Fruit fly (Drosophila melanogaster): ENCODE data around the gene CG33160.

Gene CG33160

dm6 chr3L:3225769-3226457 lies 19.8 kb upstream of the CG33160 start:
- no peak for TF ChIP-seq insv (optimal IDR thresholded peaks at IDR 0.05)
- TF ChIP-seq h (optimal IDR thresholded peaks at IDR 0.05) = no peak
- TF ChIP-seq ttk (optimal IDR thresholded peaks at IDR 0.05) = no peak
- TF ChIP-seq psq (optimal IDR thresholded peaks at IDR 0.05) = no peak
- TF ChIP-seq Myc (optimal IDR thresholded peaks at IDR 0.05) = no peak
- no peak for TF ChIP-seq Sin3A (optimal IDR thresholded peaks at IDR 0.05)

dm6 chr3L:3224740-3225719 lies 18.9 kb upstream of the CG33160 start, which contains the start of gene Larp4B:
TSS of gene Larp4B (plus strand) at chr3L:3224838.
- TF ChIP-seq ttk (optimal IDR thresholded peaks at IDR 0.05) (no peak), Myc (optimal IDR thresholded peaks at IDR 0.05) (no peak), Sin3A (optimal IDR thresholded peaks at IDR 0.05) (no peak), psq (optimal IDR thresholded peaks at IDR 0.05) (no peak), h (optimal IDR thresholded peaks at IDR 0.05) (no peak), insv (optimal IDR thresholded peaks at IDR 0.05) (no peak)

DNA sequence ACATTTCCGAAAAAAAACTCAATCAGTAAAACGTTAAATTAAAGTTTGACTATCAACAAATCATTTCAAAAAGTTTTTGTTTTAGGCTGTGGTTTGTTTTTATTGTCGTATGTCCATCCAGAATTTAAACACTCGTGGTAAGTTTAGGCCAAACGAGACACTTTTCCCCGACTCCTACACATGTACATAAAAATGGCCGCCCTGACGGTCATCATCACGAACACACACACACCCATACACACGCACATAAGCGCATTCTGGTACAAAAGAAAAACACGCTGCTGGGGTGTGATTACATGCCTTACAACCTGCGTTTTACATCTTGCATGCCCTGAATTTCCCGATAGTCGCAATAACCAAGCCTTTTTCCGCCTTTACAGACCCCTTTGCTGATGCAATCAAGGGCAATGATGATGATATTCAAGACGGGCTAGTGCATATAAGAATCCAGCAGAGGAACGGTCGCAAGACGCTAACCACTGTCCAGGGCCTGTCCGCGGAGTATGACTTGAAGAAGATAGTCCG lies 17.3 kb upstream of the CG33160 start:
- no peak for TF ChIP-seq ttk (optimal IDR thresholded peaks at IDR 0.05)

DNA sequence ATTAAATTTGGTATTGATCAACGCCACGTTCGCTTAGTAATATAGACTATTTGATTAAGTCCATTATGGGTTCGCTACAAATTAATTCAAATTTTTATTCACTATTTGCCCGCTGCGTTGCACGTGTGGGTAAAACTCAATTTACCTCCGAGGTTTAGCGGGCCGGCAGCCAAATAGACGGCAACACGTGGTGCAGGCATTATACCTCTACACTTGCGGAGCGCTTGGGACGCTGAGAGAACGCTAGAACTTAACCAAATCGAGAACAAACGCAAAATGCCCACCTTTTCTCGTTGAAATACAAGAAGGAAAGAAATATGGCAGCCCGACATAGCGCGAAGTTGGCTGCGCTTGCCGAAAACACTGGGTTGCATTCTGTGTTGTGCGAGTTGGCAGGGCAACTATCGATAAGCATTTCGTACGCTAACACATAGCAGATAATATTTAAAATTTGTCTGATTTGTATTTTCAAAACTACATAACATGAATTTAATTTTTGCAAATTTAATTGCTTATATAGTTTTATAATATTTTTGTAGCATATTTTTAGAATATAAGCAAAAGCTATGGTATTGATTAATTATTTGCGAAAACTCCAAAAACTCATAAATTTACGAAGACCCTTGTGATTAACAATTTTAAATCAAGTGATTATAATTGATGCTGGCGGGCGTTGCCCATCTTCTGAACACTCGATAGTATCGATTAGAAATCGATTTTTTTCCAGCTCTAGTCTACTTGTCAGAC lies 16.7 kb upstream of the CG33160 start, which contains the start of the genes RpL28 and eIF1:
Gene RpL28, minus strand, starts transcription at position 318 of the 747 bp plus-strand sequence.
Gene eIF1, plus strand, starts transcription at position 699 of the 747 bp plus-strand sequence.
- TF ChIP-seq h (optimal IDR thresholded peaks at IDR 0.05) (no peak), Myc (optimal IDR thresholded peaks at IDR 0.05) (no peak), Sin3A (optimal IDR thresholded peaks at IDR 0.05) (no peak), psq (optimal IDR thresholded peaks at IDR 0.05) (no peak), insv (optimal IDR thresholded peaks at IDR 0.05) (no peak), ttk (optimal IDR thresholded peaks at IDR 0.05) (no peak)

DNA sequence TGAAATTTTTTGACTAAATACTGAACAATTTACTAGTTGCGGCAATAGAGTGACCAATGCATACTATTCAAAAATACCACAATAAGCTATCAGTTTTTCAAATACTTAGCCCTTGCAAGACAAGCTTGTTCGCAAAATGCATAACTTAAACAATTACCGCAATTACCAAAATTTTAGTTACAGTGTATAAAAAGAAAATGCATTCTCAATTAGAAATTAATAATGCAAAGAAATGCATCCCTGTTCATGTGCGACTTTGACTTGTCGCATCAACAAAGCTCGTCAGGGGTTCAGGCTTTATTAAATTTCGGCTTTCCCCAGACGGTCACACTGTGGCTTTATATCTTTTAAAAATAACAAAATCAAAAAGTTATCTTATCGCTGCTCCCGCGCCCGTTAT lies 12.7 kb upstream of the CG33160 start, which contains the start of the genes hob and nSMase:
Gene hob, minus strand, starts transcription at position 62 of the 400 bp plus-strand sequence.
Gene nSMase, plus strand, starts transcription at position 298 of the 400 bp plus-strand sequence.
- TF ChIP-seq Sin3A (optimal IDR thresholded peaks at IDR 0.05) (no peak), ttk (optimal IDR thresholded peaks at IDR 0.05) (no peak), Myc (optimal IDR thresholded peaks at IDR 0.05) (no peak)

dm6 chr3L:3208895-3209294 lies 2.7 kb upstream of the CG33160 start, which contains the start of the genes CG32269 and CG32270:
TSS of gene CG32269 (minus strand) at chr3L:3208985.
TSS of gene CG32270 (minus strand) at chr3L:3208985.
- no peak for TF ChIP-seq insv (optimal IDR thresholded peaks at IDR 0.05)
- no peak for TF ChIP-seq psq (optimal IDR thresholded peaks at IDR 0.05)
- TF ChIP-seq Myc (optimal IDR thresholded peaks at IDR 0.05) = no peak
- TF ChIP-seq Sin3A (optimal IDR thresholded peaks at IDR 0.05) = no peak
- no peak for TF ChIP-seq h (optimal IDR thresholded peaks at IDR 0.05)
- TF ChIP-seq ttk (optimal IDR thresholded peaks at IDR 0.05) = no peak

DNA sequence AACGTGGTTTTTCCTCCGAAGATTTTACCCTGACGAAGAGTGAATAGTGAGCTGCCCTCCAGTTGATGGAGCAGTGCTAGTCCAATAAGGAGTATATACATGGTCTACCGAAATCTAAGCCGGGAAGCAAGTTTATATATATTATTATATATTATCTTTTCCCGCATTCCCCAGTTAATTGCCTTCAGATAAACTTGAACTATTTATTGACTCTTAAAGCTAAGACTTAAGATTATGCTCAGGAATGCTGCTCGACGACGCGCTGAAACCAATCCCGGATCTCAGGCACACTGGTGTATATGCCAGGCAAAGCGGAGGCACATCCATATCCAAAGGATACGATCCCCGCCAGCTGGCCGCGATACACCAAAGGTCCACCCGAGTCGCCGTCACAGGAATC lies 814 bp downstream of the CG33160 start, which contains the start of gene CG32277:
Gene CG32277, minus strand, starts transcription at position 101 of the 400 bp plus-strand sequence.
- TF ChIP-seq insv (optimal IDR thresholded peaks at IDR 0.05) (no peak), h (optimal IDR thresholded peaks at IDR 0.05) (no peak), ttk (optimal IDR thresholded peaks at IDR 0.05) (no peak), Myc (optimal IDR thresholded peaks at IDR 0.05) (no peak), Sin3A (optimal IDR thresholded peaks at IDR 0.05) (no peak), psq (optimal IDR thresholded peaks at IDR 0.05) (no peak)

DNA sequence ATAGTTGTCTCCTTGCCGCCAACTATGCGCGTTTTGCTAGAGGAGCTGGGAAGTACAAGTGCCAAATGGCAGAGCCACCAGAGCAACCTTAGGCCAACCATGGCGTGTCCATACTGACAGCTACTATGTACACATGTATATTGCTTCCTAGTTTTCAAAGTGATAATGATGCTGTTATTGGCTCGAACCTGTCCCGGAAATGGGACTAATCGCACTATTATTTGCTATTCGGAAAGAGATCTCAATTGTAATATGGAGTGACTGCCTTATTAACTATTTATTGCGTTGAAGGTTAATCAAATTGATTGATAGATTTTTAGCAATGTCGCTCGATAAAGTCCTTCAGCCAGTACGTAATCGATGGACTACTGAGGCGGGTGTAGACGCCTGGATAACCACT lies 1.8 kb downstream of the CG33160 start, which contains the start of gene CG33159:
Gene CG33159, minus strand, starts transcription at position 101 of the 400 bp plus-strand sequence.
- TF ChIP-seq psq (optimal IDR thresholded peaks at IDR 0.05) = no peak
- no peak for TF ChIP-seq Myc (optimal IDR thresholded peaks at IDR 0.05)
- no peak for TF ChIP-seq Sin3A (optimal IDR thresholded peaks at IDR 0.05)
- no peak for TF ChIP-seq h (optimal IDR thresholded peaks at IDR 0.05)
- no peak for TF ChIP-seq insv (optimal IDR thresholded peaks at IDR 0.05)
- TF ChIP-seq ttk (optimal IDR thresholded peaks at IDR 0.05) = no peak

- no peak for TF ChIP-seq ttk (optimal IDR thresholded peaks at IDR 0.05)
- no peak for TF ChIP-seq Sin3A (optimal IDR thresholded peaks at IDR 0.05)
Observed at dm6 chr3L:3203062-3203461, 3.1 kb downstream of the CG33160 start, which contains the start of gene CG32271. TSS of gene CG32271 (minus strand) at chr3L:3203162.

DNA sequence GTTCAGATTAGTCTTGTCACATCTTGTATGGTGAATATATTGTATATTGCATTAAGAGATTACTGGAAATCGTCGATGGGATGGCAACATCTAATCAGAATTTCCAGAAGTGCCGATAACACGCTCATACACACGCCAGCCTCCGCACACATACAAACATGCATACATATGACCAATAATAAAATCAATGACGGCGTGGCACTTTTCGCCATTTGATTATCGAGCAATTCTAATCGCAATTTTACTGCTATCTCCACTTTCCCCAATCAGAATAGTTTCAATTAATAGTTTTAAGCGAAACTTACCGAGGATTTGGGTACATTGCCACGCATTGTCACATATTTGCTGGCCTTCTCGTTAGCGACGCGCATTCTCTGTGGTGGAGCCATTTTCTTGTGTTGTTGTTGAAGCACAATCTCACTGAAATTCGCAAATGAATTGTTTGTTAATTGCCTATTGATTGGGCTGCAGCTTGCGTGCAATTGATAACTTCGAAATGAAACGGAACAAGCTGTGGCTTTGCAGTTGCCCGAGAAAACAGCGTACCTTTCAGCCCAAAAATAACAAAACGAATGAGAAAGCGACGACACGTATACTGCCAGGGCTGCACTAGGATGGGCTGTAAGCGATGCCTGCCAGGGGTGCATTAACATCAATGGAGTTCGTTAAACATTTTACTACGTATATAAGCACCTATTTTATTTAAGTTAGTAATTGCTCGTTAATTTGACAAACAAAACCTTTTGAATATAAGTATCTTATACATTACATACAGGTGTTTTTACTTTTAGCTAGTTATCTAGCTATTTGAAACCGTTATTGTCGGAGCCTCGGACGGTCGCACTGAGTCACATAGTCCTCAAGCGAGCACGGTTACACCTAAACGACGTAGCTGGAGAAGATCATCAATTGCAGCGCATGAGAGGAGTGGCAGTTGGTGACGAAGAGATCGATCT lies 7.4 kb downstream of the CG33160 start, which contains the start of the genes CG32276 and gry:
Gene CG32276, minus strand, starts transcription at position 601 of the 956 bp plus-strand sequence.
Gene gry, plus strand, starts transcription at position 644 of the 956 bp plus-strand sequence.
- no peak for TF ChIP-seq psq (optimal IDR thresholded peaks at IDR 0.05)
- no peak for TF ChIP-seq insv (optimal IDR thresholded peaks at IDR 0.05)
- no peak for TF ChIP-seq Sin3A (optimal IDR thresholded peaks at IDR 0.05)
- TF ChIP-seq h (optimal IDR thresholded peaks at IDR 0.05) = no peak
- no peak for TF ChIP-seq Myc (optimal IDR thresholded peaks at IDR 0.05)
- no peak for TF ChIP-seq ttk (optimal IDR thresholded peaks at IDR 0.05)

Measured in Kc167 (cell line).